Fruit fly (Drosophila melanogaster) whole organism, embryonic: ENCODE data around the gene Polr2F.

ENCODE experiments used
- CG10274 ChIP-seq: fragments of 200-800 bp; sonication (Bioruptor generic); optimal IDR thresholded peaks from 3 replicates; lab custom pipeline; 2017; ENCODE audit warnings: missing biosample characterization, mild to moderate bottlenecking, missing genetic modification characterization
- CG10979 ChIP-seq: fragments of 200-800 bp; sonication (Bioruptor generic); optimal IDR thresholded peaks from 2 replicates; lab custom pipeline; 2018; ENCODE audit warnings: missing biosample characterization, mild to moderate bottlenecking, missing genetic modification characterization, moderate library complexity
- CG11247 ChIP-seq: fragments of 200-800 bp; sonication (Bioruptor generic); IDR thresholded peaks from 2 replicates; pipeline ENCODE4 v1.3.6; 2022; ENCODE audit warnings: missing biosample characterization, missing genetic modification characterization
- CG11398 ChIP-seq: fragments of 200-800 bp; sonication (Bioruptor generic); optimal IDR thresholded peaks from 2 replicates; lab custom pipeline; 2016; ENCODE audit warnings: missing biosample characterization, missing genetic modification characterization
- CG11695 ChIP-seq: fragments of 200-800 bp; sonication (Bioruptor generic); IDR thresholded peaks from 3 replicates; pipeline ENCODE4 v1.3.6; 2022; ENCODE audit warnings: missing biosample characterization, missing genetic modification characterization
- CG13424 ChIP-seq: fragments of 200-800 bp; sonication (Bioruptor generic); optimal IDR thresholded peaks from 2 replicates; lab custom pipeline; 2019; ENCODE audit warnings: missing biosample characterization, mild to moderate bottlenecking, missing genetic modification characterization, moderate library complexity
- CG15011 ChIP-seq: fragments of 200-800 bp; sonication (Bioruptor generic); optimal IDR thresholded peaks from 3 replicates; lab custom pipeline; 2018; ENCODE audit warnings: missing biosample characterization, mild to moderate bottlenecking, missing genetic modification characterization
- CG1603 ChIP-seq: fragments of 200-800 bp; sonication (Bioruptor generic); optimal IDR thresholded peaks from 2 replicates; lab custom pipeline; 2019; ENCODE audit warnings: missing biosample characterization, mild to moderate bottlenecking, missing genetic modification characterization, moderate library complexity
- CG16813 ChIP-seq: fragments of 200-800 bp; sonication (Bioruptor generic); IDR thresholded peaks from 3 replicates; pipeline ENCODE4 v1.3.6; 2022; ENCODE audit warnings: missing biosample characterization, missing genetic modification characterization; ENCODE audit not compliant: partially characterized antibody
- CG17186 ChIP-seq: fragments of 200-800 bp; sonication (Bioruptor generic); optimal IDR thresholded peaks from 3 replicates; lab custom pipeline; 2017; ENCODE audit warnings: missing biosample characterization, missing genetic modification reagents, missing genetic modification characterization
- CG17361 ChIP-seq: fragments of 200-800 bp; sonication (Bioruptor generic); IDR thresholded peaks from 3 replicates; pipeline ENCODE4 v1.3.6; 2022; ENCODE audit warnings: missing biosample characterization, missing genetic modification characterization
- CG18599 ChIP-seq: fragments of 200-800 bp; sonication (Bioruptor generic); optimal IDR thresholded peaks from 3 replicates; lab custom pipeline; 2017; ENCODE audit warnings: missing biosample characterization, missing genetic modification characterization, mild to moderate bottlenecking, moderate library complexity, missing genetic modification reagents
- CG2120 ChIP-seq: fragments of 200-800 bp; sonication (Bioruptor generic); optimal IDR thresholded peaks from 3 replicates; lab custom pipeline; 2016; ENCODE audit warnings: missing biosample characterization, missing genetic modification characterization
- CG2202 ChIP-seq: fragments of 200-800 bp; sonication (Bioruptor generic); optimal IDR thresholded peaks from 2 replicates; lab custom pipeline; 2018; ENCODE audit warnings: missing biosample characterization, mild to moderate bottlenecking, missing genetic modification characterization
- CG4707 ChIP-seq: fragments of 200-800 bp; sonication (Bioruptor generic); optimal IDR thresholded peaks from 2 replicates; lab custom pipeline; 2018; ENCODE audit warnings: missing biosample characterization, mild to moderate bottlenecking, missing genetic modification characterization, moderate library complexity
- CG4730 ChIP-seq: fragments of 200-800 bp; sonication (Bioruptor generic); IDR thresholded peaks from 2 replicates; pipeline ENCODE4 v1.3.6; 2022; ENCODE audit warnings: missing biosample characterization, missing genetic modification characterization
- CG5953 ChIP-seq: fragments of 200-800 bp; sonication (Bioruptor generic); IDR thresholded peaks from 2 replicates; pipeline ENCODE4 v1.3.6; 2022; ENCODE audit warnings: missing biosample characterization, missing genetic modification characterization
- CG6791 ChIP-seq: fragments of 200-800 bp; sonication (Bioruptor generic); IDR thresholded peaks from 3 replicates; pipeline ENCODE4 v1.3.6; 2022; ENCODE audit warnings: missing biosample characterization, missing genetic modification characterization; ENCODE audit not compliant: partially characterized antibody
- Dad ChIP-seq: fragments of 200-800 bp; sonication (Bioruptor generic); optimal IDR thresholded peaks from 3 replicates; lab custom pipeline; 2016; ENCODE audit warnings: missing biosample characterization, missing genetic modification characterization
- Dip2 ChIP-seq: fragments of 200-800 bp; sonication (Bioruptor generic); IDR thresholded peaks from 2 replicates; pipeline ENCODE4 v1.3.6; 2022; ENCODE audit warnings: missing biosample characterization, missing genetic modification characterization
- Dip3 ChIP-seq: fragments of 200-800 bp; sonication (Bioruptor generic); optimal IDR thresholded peaks from 3 replicates; lab custom pipeline; 2016; ENCODE audit warnings: missing biosample characterization, missing genetic modification characterization
- Gsc ChIP-seq: fragments of 200-800 bp; sonication (Bioruptor generic); IDR thresholded peaks from 2 replicates; pipeline ENCODE4 v1.3.6; 2022; ENCODE audit warnings: missing biosample characterization, missing genetic modification characterization
- HHEX ChIP-seq: fragments of 200-800 bp; sonication (Bioruptor generic); optimal IDR thresholded peaks from 3 replicates; lab custom pipeline; 2017; ENCODE audit warnings: missing biosample characterization, mild to moderate bottlenecking, missing genetic modification characterization, missing genetic modification reagents
- Max ChIP-seq: fragments of 200-800 bp; sonication (Bioruptor generic); optimal IDR thresholded peaks from 2 replicates; lab custom pipeline; 2016; ENCODE audit warnings: missing biosample characterization, mild to moderate bottlenecking, missing genetic modification characterization
- Med ChIP-seq: fragments of 200-800 bp; sonication (Bioruptor generic); peaks from one replicate; lab custom pipeline; 2016; ENCODE audit warnings: missing biosample characterization, missing genetic modification characterization, mild to moderate bottlenecking, inconsistent platforms, moderate library complexity
- Neu2 ChIP-seq: fragments of 200-800 bp; sonication (Bioruptor generic); optimal IDR thresholded peaks from 3 replicates; lab custom pipeline; 2016; ENCODE audit warnings: missing biosample characterization, missing genetic modification characterization, borderline replicate concordance
- Stat92E ChIP-seq, 3 experiments: fragments of >200 bp in 2 of 3; fragments of 200-800 bp in 1 of 3; sonication (Bioruptor generic) in 1 of 3; optimal IDR thresholded peaks; 2 replicates each; lab custom pipeline; 2017 to 2019; ENCODE audit warnings: missing biosample characterization in 3 of 3, missing genetic modification characterization in 3 of 3, mild to moderate bottlenecking in 1 of 3, moderate library complexity in 1 of 3
- abd-A ChIP-seq: fragments of 200-800 bp; sonication (Bioruptor generic); optimal IDR thresholded peaks from 3 replicates; lab custom pipeline; 2019; ENCODE audit warnings: missing biosample characterization, mild to moderate bottlenecking, missing genetic modification characterization, moderate library complexity
- ash1 ChIP-seq: fragments of 200-800 bp; sonication (Bioruptor generic); optimal IDR thresholded peaks from 2 replicates; lab custom pipeline; 2018; ENCODE audit warnings: missing biosample characterization, mild to moderate bottlenecking, missing genetic modification characterization
- cad ChIP-seq: fragments of >200 bp; optimal IDR thresholded peaks from 2 replicates; lab custom pipeline; 2017; ENCODE audit warnings: missing biosample characterization, missing genetic modification characterization
- cwo ChIP-seq: fragments of 200-800 bp; sonication (Bioruptor generic); optimal IDR thresholded peaks from 3 replicates; lab custom pipeline; 2017; ENCODE audit warnings: missing biosample characterization, missing genetic modification characterization, mild to moderate bottlenecking, moderate library complexity, missing genetic modification reagents
- dpn ChIP-seq, 2 experiments: fragments of 200-800 bp; sonication (Bioruptor generic); optimal IDR thresholded peaks; 3 replicates each; lab custom pipeline; 2016; ENCODE audit warnings: missing biosample characterization in 2 of 2, missing genetic modification characterization in 2 of 2
- gt ChIP-seq: fragments of 200-800 bp; sonication (Bioruptor generic); IDR thresholded peaks from 2 replicates; pipeline ENCODE4 v1.3.6; 2022; ENCODE audit warnings: missing biosample characterization, missing genetic modification characterization
- hb ChIP-seq: fragments of 200-800 bp; sonication (Bioruptor generic); IDR thresholded peaks from 3 replicates; pipeline ENCODE4 v1.3.6; 2022; ENCODE audit warnings: missing biosample characterization, missing genetic modification characterization; ENCODE audit not compliant: partially characterized antibody
- her ChIP-seq: fragments of 200-800 bp; sonication (Bioruptor generic); optimal IDR thresholded peaks from 2 replicates; lab custom pipeline; 2016; ENCODE audit warnings: missing biosample characterization, missing genetic modification characterization
- hth ChIP-seq: fragments of >200 bp; optimal IDR thresholded peaks from 2 replicates; lab custom pipeline; 2017; ENCODE audit warnings: inconsistent platforms
- jing ChIP-seq: fragments of 200-800 bp; sonication (Bioruptor generic); optimal IDR thresholded peaks from 2 replicates; lab custom pipeline; 2018; ENCODE audit warnings: missing biosample characterization, mild to moderate bottlenecking, missing genetic modification characterization
- kni ChIP-seq: fragments of 200-800 bp; sonication (Bioruptor generic); optimal IDR thresholded peaks from 3 replicates; lab custom pipeline; 2017; ENCODE audit warnings: mild to moderate bottlenecking, missing biosample characterization, missing genetic modification reagents, missing genetic modification characterization
- lola ChIP-seq, 3 experiments: fragments of >200 bp in 2 of 3; fragments of 200-800 bp in 1 of 3; sonication (Bioruptor generic) in 1 of 3; optimal IDR thresholded peaks; 2 replicates each; lab custom pipeline; 2017 to 2019; ENCODE audit warnings: missing biosample characterization in 3 of 3, missing genetic modification characterization in 3 of 3, mild to moderate bottlenecking in 1 of 3, moderate library complexity in 1 of 3
- nom ChIP-seq: fragments of 200-800 bp; sonication (Bioruptor generic); optimal IDR thresholded peaks from 2 replicates; lab custom pipeline; 2017; ENCODE audit warnings: missing biosample characterization, missing genetic modification characterization, mild to moderate bottlenecking, moderate library complexity, missing genetic modification reagents
- oc ChIP-seq: fragments of 200-800 bp; sonication (Bioruptor generic); optimal IDR thresholded peaks from 2 replicates; lab custom pipeline; 2018; ENCODE audit warnings: missing biosample characterization, mild to moderate bottlenecking, missing genetic modification characterization, moderate library complexity
- onecut ChIP-seq: fragments of 200-800 bp; sonication (Bioruptor generic); IDR thresholded peaks from 2 replicates; pipeline ENCODE4 v1.3.6; 2022; ENCODE audit warnings: missing biosample characterization, missing genetic modification characterization
- p53 ChIP-seq: fragments of 200-800 bp; sonication (Bioruptor generic); optimal IDR thresholded peaks from 2 replicates; lab custom pipeline; 2016; ENCODE audit warnings: missing biosample characterization, missing genetic modification characterization
- psq ChIP-seq: fragments of 200-800 bp; sonication (Bioruptor generic); optimal IDR thresholded peaks from 2 replicates; lab custom pipeline; 2017; ENCODE audit warnings: missing biosample characterization, missing genetic modification characterization
- salm ChIP-seq: fragments of 200-800 bp; sonication (Bioruptor generic); optimal IDR thresholded peaks from 2 replicates; lab custom pipeline; 2018; ENCODE audit warnings: missing biosample characterization, mild to moderate bottlenecking, missing genetic modification characterization
- slp2 ChIP-seq: fragments of 200-800 bp; sonication (Bioruptor generic); optimal IDR thresholded peaks from 2 replicates; lab custom pipeline; 2016; ENCODE audit warnings: missing biosample characterization, missing genetic modification characterization
- sr ChIP-seq: fragments of 200-800 bp; sonication (Bioruptor generic); IDR thresholded peaks from 3 replicates; pipeline ENCODE4 v1.3.6; 2022; ENCODE audit warnings: missing biosample characterization, missing genetic modification characterization
- ssp ChIP-seq: fragments of 200-800 bp; sonication (Bioruptor generic); IDR thresholded peaks from 2 replicates; pipeline ENCODE4 v1.3.6; 2022; ENCODE audit warnings: missing biosample characterization, missing genetic modification characterization
- tgo ChIP-seq: fragments of 200-800 bp; sonication (Bioruptor generic); IDR thresholded peaks from 3 replicates; pipeline ENCODE4 v1.3.6; 2022; ENCODE audit warnings: missing biosample characterization, missing genetic modification characterization
- toy ChIP-seq: fragments of 200-800 bp; sonication (Bioruptor generic); IDR thresholded peaks from 2 replicates; pipeline ENCODE4 v1.3.6; 2022; ENCODE audit warnings: missing biosample characterization, missing genetic modification characterization

Gene Polr2F

DNA sequence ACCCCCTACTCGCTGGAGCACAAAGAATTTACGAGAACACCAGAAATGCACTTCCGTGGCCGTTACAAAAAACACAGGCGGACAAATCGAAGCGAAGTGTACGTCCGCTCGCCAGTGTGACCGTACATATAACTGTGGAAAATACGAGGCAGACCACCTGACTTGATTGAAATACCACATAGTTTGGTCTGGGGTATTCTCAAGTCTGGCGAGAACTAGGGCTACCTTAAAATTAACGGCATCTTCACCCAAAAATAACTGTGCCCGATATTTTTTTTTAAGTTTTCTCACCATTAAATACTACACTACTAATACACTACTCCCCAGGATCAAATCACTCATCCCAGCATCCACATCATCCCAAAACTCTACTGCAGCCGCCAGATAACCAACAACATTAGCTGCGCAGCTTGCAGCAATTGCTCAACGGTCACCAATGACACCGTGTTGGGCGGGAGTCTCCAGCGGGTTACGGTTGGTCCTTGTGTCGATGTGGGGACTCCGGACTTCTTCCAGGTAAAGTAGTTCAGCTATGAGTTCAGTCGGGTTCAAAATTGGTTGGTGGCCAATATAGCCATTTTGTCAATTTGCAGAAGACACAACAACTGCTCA lies 3.3 kb upstream of the Polr2F start, which contains the start of gene Cerk:
Gene Cerk (minus strand): TSS at position 137 of the 612 bp plus-strand sequence.
- no peak for TF ChIP-seq oc
- no peak for TF ChIP-seq lola (GFP tag; optimal IDR thresholded peaks at IDR 0.05; lab: Kevin White, UChicago)
- peak; percentile 49; the same call in 1 of the 3 replicates for TF ChIP-seq CG16813
- TF ChIP-seq jing (GFP tag; lab: Kevin White, UChicago) = no peak
- no peak for TF ChIP-seq p53 (GFP tag; lab: Kevin White, UChicago)
- TF ChIP-seq abd-A (tag; lab: Kevin White, UChicago) = no peak
- TF ChIP-seq gt = no peak
- peak; percentile 93 for TF ChIP-seq Med (GFP tag; lab: Kevin White, UChicago)
- TF ChIP-seq CG18599 (GFP tag; lab: Kevin White, UChicago) = peak; percentile 19
- no peak for TF ChIP-seq HHEX (GFP tag; lab: Kevin White, UChicago)
- TF ChIP-seq cwo (GFP tag; lab: Kevin White, UChicago) = no peak
- TF ChIP-seq kni (GFP tag; lab: Kevin White, UChicago) = no peak
- no peak for TF ChIP-seq CG4730 (GFP tag; lab: Robert Waterston, UW)
- TF ChIP-seq cad (GFP tag; lab: Kevin White, UChicago) = no peak
- TF ChIP-seq sr (GFP tag; lab: Robert Waterston, UW) = no peak
- TF ChIP-seq CG17361 = 0 out of 3 replicates have a peak, but pooled peaks have one; percentile 25
- no peak for TF ChIP-seq hth (lab: Kevin White, UChicago)
- no peak for TF ChIP-seq slp2
- TF ChIP-seq nom (GFP tag; lab: Kevin White, UChicago) = peak; percentile 54
- peak; percentile 59; the same call in 1 of the 3 replicates for TF ChIP-seq CG6791 (GFP tag; lab: Robert Waterston, UW)
- TF ChIP-seq CG2120 (GFP tag; lab: Kevin White, UChicago) = peak; percentile 64
- no peak for TF ChIP-seq CG11695 (GFP tag; lab: Robert Waterston, UW)
- no peak for TF ChIP-seq toy
- TF ChIP-seq her (GFP tag; lab: Kevin White, UChicago) = peak; percentile 51
- no peak for TF ChIP-seq hb (GFP tag; lab: Robert Waterston, UW)
- peak; percentile 22 for TF ChIP-seq salm (tag; lab: Kevin White, UChicago)
- peak; percentile 81 for TF ChIP-seq ssp (GFP tag; lab: Robert Waterston, UW)
- no peak for TF ChIP-seq CG5953
- peak; percentile 51 for TF ChIP-seq onecut (GFP tag; lab: Robert Waterston, UW)
- no peak for TF ChIP-seq Neu2 (GFP tag; lab: Kevin White, UChicago)
- TF ChIP-seq psq (GFP tag; lab: Kevin White, UChicago) = no peak
- peak; percentile 6 for TF ChIP-seq CG10979 (tag; lab: Kevin White, UChicago)
- peak in 1 of 3 experiments; percentile 68 for TF ChIP-seq Stat92E (GFP tag; optimal IDR thresholded peaks at IDR 0.05; lab: Kevin White, UChicago)
- TF ChIP-seq CG10274 (GFP tag; lab: Kevin White, UChicago) = no peak
- no peak for TF ChIP-seq tgo (GFP tag; lab: Robert Waterston, UW)
- peak; percentile 2 for TF ChIP-seq CG11398 (GFP tag; lab: Kevin White, UChicago)
- no peak for TF ChIP-seq Max (GFP tag; lab: Kevin White, UChicago)
- TF ChIP-seq CG2202 = peak; percentile 4
- TF ChIP-seq ash1 (GFP tag; lab: Kevin White, UChicago) = no peak
- TF ChIP-seq CG4707 (GFP tag; lab: Kevin White, UChicago) = peak; percentile 32
- TF ChIP-seq dpn (GFP tag; optimal IDR thresholded peaks at IDR 0.05; lab: Kevin White, UChicago) = peak; percentile 47 to 67
- peak; percentile 34 for TF ChIP-seq CG13424
- TF ChIP-seq Gsc (GFP tag; lab: Robert Waterston, UW) = no peak
- no peak for TF ChIP-seq CG15011 (GFP tag; lab: Kevin White, UChicago)
- no peak for TF ChIP-seq Dip2 (GFP tag; lab: Robert Waterston, UW)
- TF ChIP-seq CG1603 (tag; lab: Kevin White, UChicago) = peak; percentile 73
- TF ChIP-seq Dip3 (GFP tag; lab: Kevin White, UChicago) = peak; percentile 7
- peak; percentile 42 for TF ChIP-seq Dad (GFP tag; lab: Kevin White, UChicago)
- TF ChIP-seq CG17186 = peak; percentile 66
- TF ChIP-seq CG11247 (GFP tag; lab: Robert Waterston, UW) = no peak
